Worm (Caenorhabditis elegans): ENCODE data around the gene jmjd-4.

The jmjd-4 gene

ce11 chrIII:10381473-10381872, 47.7 kb upstream of the jmjd-4 start, which contains the start of gene C38H2.2:
Gene C38H2.2, plus strand, starts transcription at chrIII:10381773.
- TF ChIP-seq nhr-12 (tag; optimal IDR thresholded peaks at IDR 0.05) (no peak), zag-1 (tag; optimal IDR thresholded peaks at IDR 0.05) (no peak)

DNA sequence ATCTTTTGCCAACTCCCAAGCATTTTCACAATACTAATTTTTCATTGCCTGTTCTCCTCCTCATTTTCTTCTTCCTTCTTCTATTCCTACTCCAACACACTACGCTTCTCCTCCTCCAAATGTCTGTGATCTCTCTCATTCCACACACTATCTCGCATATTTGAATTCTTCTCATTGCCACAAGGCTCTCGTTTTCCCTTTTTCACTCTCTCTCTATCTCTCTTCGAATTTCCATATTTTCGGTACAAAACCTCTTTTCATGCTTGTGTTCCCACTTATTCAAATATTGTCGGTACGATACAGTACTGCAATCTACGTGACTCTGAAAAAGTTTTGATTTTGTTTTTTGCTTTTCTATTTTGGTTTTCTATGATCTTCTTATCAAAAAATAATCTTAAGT, 46.8 kb upstream of the jmjd-4 start:
- TF ChIP-seq nhr-43 (tag; optimal IDR thresholded peaks at IDR 0.05; ENCODE audit: poor library complexity, severe bottlenecking), result no peak
- peak; percentile 51 for TF ChIP-seq hmg-11 (tag; optimal IDR thresholded peaks at IDR 0.05)
- no peak for TF ChIP-seq nhr-67 (tag; optimal IDR thresholded peaks at IDR 0.05)
- TF ChIP-seq nfya-1 (tag; optimal IDR thresholded peaks at IDR 0.05; ENCODE audit: insufficient read depth), result peak; percentile 41
- TF ChIP-seq jun-1 (tag; optimal IDR thresholded peaks at IDR 0.05), result no peak
- TF ChIP-seq fkh-10 (GFP tag; optimal IDR thresholded peaks at IDR 0.05), result no peak

DNA sequence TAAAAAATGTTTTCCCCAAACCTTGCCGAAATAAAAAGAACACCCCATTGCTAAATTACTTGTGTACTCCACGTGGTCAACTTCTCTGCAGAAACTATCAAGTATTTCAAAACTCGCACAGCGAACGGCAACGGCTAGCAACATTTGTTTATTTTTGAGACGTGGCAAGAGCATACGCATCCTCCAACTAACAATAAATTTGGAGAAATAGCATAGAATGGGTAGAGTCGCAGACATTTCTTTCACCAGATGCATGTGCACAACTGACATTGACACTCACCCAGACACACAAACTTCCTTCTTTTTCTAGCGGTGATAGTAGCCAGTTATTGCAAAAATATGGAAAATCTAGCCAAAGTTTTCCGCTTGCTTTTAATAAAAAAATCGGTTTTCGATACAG, 45.8 kb upstream of the jmjd-4 start:
- TF ChIP-seq eor-1 (tag; optimal IDR thresholded peaks at IDR 0.05) (no peak), ama-1 (optimal IDR thresholded peaks at IDR 0.05) (no peak), ztf-4 (tag; optimal IDR thresholded peaks at IDR 0.05) (no peak), nhr-12 (tag; optimal IDR thresholded peaks at IDR 0.05) (no peak), pha-4 (tag; optimal IDR thresholded peaks at IDR 0.05) (no peak), nhr-77 (tag; optimal IDR thresholded peaks at IDR 0.05) (no peak), ZK546.5 (tag; optimal IDR thresholded peaks at IDR 0.05) (no peak), tbx-2 (tag; optimal IDR thresholded peaks at IDR 0.05) (no peak), aly-2 (tag; optimal IDR thresholded peaks at IDR 0.05) (no peak), pqm-1 (tag; optimal IDR thresholded peaks at IDR 0.05) (no peak), nfya-1 (tag; optimal IDR thresholded peaks at IDR 0.05; ENCODE audit: insufficient read depth) (no peak), nhr-76 (tag; optimal IDR thresholded peaks at IDR 0.05) (no peak), nhr-25 (tag; optimal IDR thresholded peaks at IDR 0.05) (no peak), ceh-9 (tag; optimal IDR thresholded peaks at IDR 0.05) (no peak), elt-3 (tag; optimal IDR thresholded peaks at IDR 0.05) (no peak)

ce11 chrIII:10378899-10379298, 45.1 kb upstream of the jmjd-4 start:
- TF ChIP-seq ztf-4 (tag; optimal IDR thresholded peaks at IDR 0.05), result no peak
- TF ChIP-seq nhr-67 (tag; optimal IDR thresholded peaks at IDR 0.05), result no peak
- TF ChIP-seq pqm-1 (tag; optimal IDR thresholded peaks at IDR 0.05), result peak; percentile 61
- TF ChIP-seq unc-39 (tag; optimal IDR thresholded peaks at IDR 0.05), result no peak
- TF ChIP-seq mml-1 (tag; optimal IDR thresholded peaks at IDR 0.05), result no peak
- peak; percentile 53 for TF ChIP-seq elt-2 (tag; optimal IDR thresholded peaks at IDR 0.05)
- peak; percentile 38 for TF ChIP-seq pha-4 (tag; optimal IDR thresholded peaks at IDR 0.05)
- peak; percentile 13 for TF ChIP-seq jun-1 (tag; optimal IDR thresholded peaks at IDR 0.05)
- no peak for TF ChIP-seq nhr-25 (tag; optimal IDR thresholded peaks at IDR 0.05)
- no peak for TF ChIP-seq fkh-10 (GFP tag; optimal IDR thresholded peaks at IDR 0.05)

DNA sequence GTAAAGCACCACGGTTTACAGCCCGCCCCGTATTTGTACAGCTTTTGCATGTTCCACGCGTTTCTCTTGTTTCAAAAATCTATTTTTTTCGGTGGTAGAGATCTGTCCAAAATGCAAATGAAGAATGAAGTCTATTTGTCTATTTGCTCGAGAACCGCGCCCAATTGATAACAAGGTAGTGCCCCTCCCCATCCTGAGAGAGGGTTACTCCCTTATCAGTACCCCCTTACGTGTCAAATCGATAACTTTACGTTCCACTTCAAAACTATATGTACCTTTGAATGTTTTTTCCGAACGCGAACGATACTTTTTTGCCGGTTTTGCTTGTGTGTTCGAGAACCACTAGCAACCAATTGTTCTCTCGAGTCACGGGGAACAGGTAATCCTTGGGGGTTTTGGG, 42.2 kb upstream of the jmjd-4 start:
- peak; percentile 78 for TF ChIP-seq elt-2 (tag; optimal IDR thresholded peaks at IDR 0.05)
- TF ChIP-seq nhr-12 (tag; optimal IDR thresholded peaks at IDR 0.05), result no peak
- TF ChIP-seq pha-4 (tag; optimal IDR thresholded peaks at IDR 0.05), result peak; percentile 8

- TF ChIP-seq ama-1 (optimal IDR thresholded peaks at IDR 0.05) (no peak), nhr-76 (tag; optimal IDR thresholded peaks at IDR 0.05) (no peak), snpc-4 (tag; optimal IDR thresholded peaks at IDR 0.05) (no peak), aly-2 (tag; optimal IDR thresholded peaks at IDR 0.05) (no peak), nhr-43 (tag; optimal IDR thresholded peaks at IDR 0.05; ENCODE audit: poor library complexity, severe bottlenecking) (no peak), lsy-12 (tag; optimal IDR thresholded peaks at IDR 0.05) (no peak), ceh-16 (tag; optimal IDR thresholded peaks at IDR 0.05) (no peak), nhr-25 (tag; optimal IDR thresholded peaks at IDR 0.05) (no peak), egl-27 (tag; optimal IDR thresholded peaks at IDR 0.05) (no peak), ztf-4 (tag; optimal IDR thresholded peaks at IDR 0.05) (no peak), nhr-237 (tag; optimal IDR thresholded peaks at IDR 0.05) (no peak), nhr-23 (tag; optimal IDR thresholded peaks at IDR 0.05) (no peak), egl-5 (tag; optimal IDR thresholded peaks at IDR 0.05) (no peak), skn-1 (tag; optimal IDR thresholded peaks at IDR 0.05) (no peak)
These were observed 40.0 kb upstream of the jmjd-4 start for ce11 chrIII:10373845-10374244.

Data from whole organism, L3 larva.